Worm (Caenorhabditis elegans): ENCODE measurements around the gene F46C3.6.

DNA sequence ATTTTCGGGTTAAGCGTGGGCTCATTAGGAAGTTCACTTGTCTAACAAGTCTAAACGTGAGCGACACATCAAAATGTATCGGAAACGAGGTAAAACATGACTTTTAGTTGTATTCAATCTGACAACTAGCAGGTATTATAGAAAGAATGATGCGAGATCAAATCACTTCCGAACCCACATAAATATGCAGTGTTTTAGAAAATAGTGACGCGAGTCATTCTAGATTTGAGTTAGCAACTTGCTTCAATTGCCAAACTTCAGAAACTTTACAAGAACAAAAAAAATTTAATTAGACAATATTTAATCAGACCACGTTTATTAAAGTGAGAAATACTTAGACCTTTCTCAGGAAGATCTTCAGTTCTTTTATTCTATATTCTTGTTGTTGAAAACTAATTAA is 36.8 kb upstream of the F46C3.6 start:
- TF ChIP-seq skn-1 (tag; optimal IDR thresholded peaks at IDR 0.05) = no peak
- no peak for TF ChIP-seq aly-2 (tag; optimal IDR thresholded peaks at IDR 0.05)
- TF ChIP-seq nhr-11 (tag; optimal IDR thresholded peaks at IDR 0.05) = no peak
- no peak for TF ChIP-seq dmd-4 (tag; optimal IDR thresholded peaks at IDR 0.05)
- TF ChIP-seq elt-1 (tag; optimal IDR thresholded peaks at IDR 0.05) = no peak
- no peak for TF ChIP-seq snpc-4 (tag; optimal IDR thresholded peaks at IDR 0.05)
- no peak for TF ChIP-seq nhr-10 (tag; optimal IDR thresholded peaks at IDR 0.05)
- TF ChIP-seq ceh-16 (tag; optimal IDR thresholded peaks at IDR 0.05) = no peak
